Worm (Caenorhabditis elegans): ENCODE measurements around the gene rmh-2.

Gene rmh-2

ce11 chrV:9958231-9958630 lies 27.7 kb upstream of the rmh-2 start, which contains the start of gene anmt-3:
Gene anmt-3, minus strand, starts transcription at chrV:9958331.
- TF ChIP-seq nhr-179 (tag; optimal IDR thresholded peaks at IDR 0.05), result no peak
- no peak for TF ChIP-seq fkh-3 (tag; optimal IDR thresholded peaks at IDR 0.05)
- no peak for TF ChIP-seq madf-10 (tag; optimal IDR thresholded peaks at IDR 0.05)
- no peak for TF ChIP-seq cebp-2 (GFP tag; IDR thresholded peaks at IDR 0.05)
- no peak for TF ChIP-seq ceh-91 (GFP tag; IDR thresholded peaks at IDR 0.05)
- TF ChIP-seq chd-7 (tag; optimal IDR thresholded peaks at IDR 0.05), result no peak
- no peak for TF ChIP-seq sptf-2 (GFP tag; optimal IDR thresholded peaks at IDR 0.05)
- TF ChIP-seq zim-3 (tag; optimal IDR thresholded peaks at IDR 0.05), result no peak
- no peak for TF ChIP-seq lsy-27 (tag; optimal IDR thresholded peaks at IDR 0.05; ENCODE audit: borderline replicate concordance, insufficient read depth)
- TF ChIP-seq Y95B8A.8 (GFP tag; IDR thresholded peaks at IDR 0.05), result no peak
- no peak for TF ChIP-seq attf-3 (GFP tag; conservative IDR thresholded peaks at IDR 0.05)
- no peak for TF ChIP-seq lin-54 (GFP tag; optimal IDR thresholded peaks at IDR 0.05)
- TF ChIP-seq ceh-40 (GFP tag; IDR thresholded peaks at IDR 0.05), result no peak
- no peak for TF ChIP-seq T26A5.8 (tag; optimal IDR thresholded peaks at IDR 0.05)
- TF ChIP-seq nfya-1 (tag; optimal IDR thresholded peaks at IDR 0.05; ENCODE audit: borderline replicate concordance, insufficient read depth), result no peak
- no peak for TF ChIP-seq ama-1 (optimal IDR thresholded peaks at IDR 0.05)
- no peak for TF ChIP-seq ama-1 (GFP tag; optimal IDR thresholded peaks at IDR 0.05)
- TF ChIP-seq snpc-1.1 (tag; optimal IDR thresholded peaks at IDR 0.05; ENCODE audit: insufficient read depth), result no peak
- no peak for TF ChIP-seq nhr-80 (tag; optimal IDR thresholded peaks at IDR 0.05)
- no peak for TF ChIP-seq Y56A3A.18 (GFP tag; IDR thresholded peaks at IDR 0.05)
- no peak for TF ChIP-seq rec-8 (tag; optimal IDR thresholded peaks at IDR 0.05)

ce11 chrV:9952396-9952795 lies 21.8 kb upstream of the rmh-2 start, which contains the start of gene mam-5:
Gene mam-5, plus strand, starts transcription at chrV:9952699.
- TF ChIP-seq mcd-1 (GFP tag; IDR thresholded peaks at IDR 0.05) (no peak), T07F8.4 (tag; optimal IDR thresholded peaks at IDR 0.05) (no peak), cebp-2 (GFP tag; IDR thresholded peaks at IDR 0.05) (no peak)

- no peak for TF ChIP-seq snpc-4 (GFP tag; optimal IDR thresholded peaks at IDR 0.05)
- TF ChIP-seq snpc-4 (tag; optimal IDR thresholded peaks at IDR 0.05), result no peak
- TF ChIP-seq nhr-80 (tag; optimal IDR thresholded peaks at IDR 0.05), result peak; percentile 69
- TF ChIP-seq ccch-3 (GFP tag; optimal IDR thresholded peaks at IDR 0.05), result no peak
Observed at ce11 chrV:9950861-9951260, 20.3 kb upstream of the rmh-2 start, which contains the start of gene ttr-46. Gene ttr-46, plus strand, starts transcription at chrV:9951233.

ce11 chrV:9948840-9949239 lies 18.3 kb upstream of the rmh-2 start, which contains the start of gene nlp-58:
Gene nlp-58, minus strand, starts transcription at chrV:9948940.
- TF ChIP-seq efl-1 (GFP tag; optimal IDR thresholded peaks at IDR 0.05) (no peak), lin-35 (GFP tag; optimal IDR thresholded peaks at IDR 0.05) (no peak), ztf-18 (tag; optimal IDR thresholded peaks at IDR 0.05) (no peak), zfh-2 (GFP tag; conservative IDR thresholded peaks at IDR 0.05) (no peak), F37B4.10 (GFP tag; IDR thresholded peaks at IDR 0.05) (no peak), ztf-22 (GFP tag; optimal IDR thresholded peaks at IDR 0.05) (no peak), ceh-79 (tag; optimal IDR thresholded peaks at IDR 0.05) (no peak)

ce11 chrV:9944093-9944492 lies 13.5 kb upstream of the rmh-2 start, which contains the start of gene sre-28:
Gene sre-28, plus strand, starts transcription at chrV:9944393.
- TF ChIP-seq F49E8.2 (tag; optimal IDR thresholded peaks at IDR 0.05; ENCODE audit: insufficient read depth) (no peak), akir-1 (GFP tag; optimal IDR thresholded peaks at IDR 0.05) (no peak), bed-1 (GFP tag; IDR thresholded peaks at IDR 0.05) (no peak), die-1 (tag; optimal IDR thresholded peaks at IDR 0.05) (no peak), cebp-2 (GFP tag; IDR thresholded peaks at IDR 0.05) (no peak), madf-6 (GFP tag; IDR thresholded peaks at IDR 0.05) (no peak), nhr-120 (GFP tag; IDR thresholded peaks at IDR 0.05) (no peak)

All from whole organism, young adult.